Worm (Caenorhabditis elegans) whole organism, L1 larva: ENCODE measurements around the gene pals-16.

Source experiments
- C34B4.2 ChIP-seq: sonication (generic microtip); optimal IDR thresholded peaks from 2 replicates; lab custom pipeline; 2017; ENCODE audit warnings: mild to moderate bottlenecking, missing genetic modification characterization, missing compliant biosample characterization
- Y116A8C.19 ChIP-seq: sonication (generic microtip); optimal IDR thresholded peaks from 2 replicates; lab custom pipeline; 2016; ENCODE audit warnings: missing compliant biosample characterization, missing genetic modification characterization, borderline replicate concordance
- aly-2 ChIP-seq: fragments of 150-350 bp; optimal IDR thresholded peaks from 2 replicates; lab custom pipeline; 2014; ENCODE audit warnings: missing biosample characterization, missing genetic modification characterization
- ceh-8 ChIP-seq: fragments of 200-800 bp; sonication (Bioruptor generic); optimal IDR thresholded peaks from 2 replicates; lab custom pipeline; 2018; ENCODE audit warnings: mild to moderate bottlenecking, missing genetic modification characterization, moderate library complexity, missing compliant biosample characterization
- ceh-90 ChIP-seq: sonication (generic microtip); optimal IDR thresholded peaks from 2 replicates; lab custom pipeline; 2016; ENCODE audit warnings: missing genetic modification characterization, missing compliant biosample characterization
- dsc-1 ChIP-seq: sonication (generic microtip); optimal IDR thresholded peaks from 2 replicates; lab custom pipeline; 2016; ENCODE audit warnings: mild to moderate bottlenecking, missing genetic modification characterization, missing compliant biosample characterization
- efl-1 ChIP-seq, 4 experiments: fragments of 150-350 bp; optimal IDR thresholded peaks in 3 of 4; peaks in 1 of 4; 1 replicate in 1 of 4; 2 replicates in 3 of 4; lab custom pipeline; 2014; ENCODE audit warnings: missing biosample characterization in 2 of 4, missing genetic modification characterization in 2 of 4, missing genetic modification reagents in 2 of 4
- egl-13 ChIP-seq: sonication (generic microtip); optimal IDR thresholded peaks from 2 replicates; lab custom pipeline; 2016; ENCODE audit warnings: missing genotype, missing genetic modification reagents, missing genetic modification characterization, missing compliant biosample characterization
- elt-2 ChIP-seq: sonication (generic microtip); optimal IDR thresholded peaks from 2 replicates; lab custom pipeline; 2016; ENCODE audit warnings: missing genetic modification characterization, mild to moderate bottlenecking, inconsistent platforms, missing compliant biosample characterization, missing genetic modification reagents
- ets-5 ChIP-seq: fragments of 200-800 bp; sonication (Bioruptor generic); IDR thresholded peaks from 2 replicates; pipeline ENCODE4 v1.3.6; 2022; ENCODE audit warnings: missing genetic modification characterization, missing compliant biosample characterization
- fos-1 ChIP-seq: fragments of 150-350 bp; optimal IDR thresholded peaks from 2 replicates; lab custom pipeline; 2014; ENCODE audit warnings: missing biosample characterization, missing genetic modification characterization
- grh-1 ChIP-seq: fragments of 200-800 bp; sonication (Bioruptor generic); IDR thresholded peaks from 2 replicates; pipeline ENCODE4 v1.3.6; 2022; ENCODE audit warnings: missing genetic modification reagents, missing genetic modification characterization, missing compliant biosample characterization
- hpl-2 ChIP-seq: fragments of 150-350 bp; optimal IDR thresholded peaks from 2 replicates; lab custom pipeline; 2014; ENCODE audit warnings: missing biosample characterization, missing genetic modification reagents, missing genetic modification characterization
- jun-1 ChIP-seq: fragments of 150-350 bp; optimal IDR thresholded peaks from 2 replicates; lab custom pipeline; 2014; ENCODE audit warnings: missing biosample characterization, missing genetic modification reagents, missing genetic modification characterization
- lin-13 ChIP-seq: fragments of 150-350 bp; optimal IDR thresholded peaks from 2 replicates; lab custom pipeline; 2014; ENCODE audit warnings: missing biosample characterization, missing genetic modification reagents, missing genetic modification characterization
- lin-14 ChIP-seq: fragments of 200-800 bp; sonication (Bioruptor generic); optimal IDR thresholded peaks from 2 replicates; lab custom pipeline; 2018; ENCODE audit warnings: mild to moderate bottlenecking, missing genetic modification characterization, moderate library complexity, missing compliant biosample characterization
- mab-9 ChIP-seq: fragments of 200-800 bp; sonication (Bioruptor generic); IDR thresholded peaks from 2 replicates; pipeline ENCODE4 v1.3.6; 2022; ENCODE audit warnings: missing genetic modification reagents, missing genetic modification characterization, missing compliant biosample characterization
- mep-1 ChIP-seq: fragments of 150-350 bp; optimal IDR thresholded peaks from 2 replicates; lab custom pipeline; 2014; ENCODE audit warnings: missing biosample characterization, missing genetic modification characterization
- nhr-12 ChIP-seq: sonication (generic microtip); optimal IDR thresholded peaks from 2 replicates; lab custom pipeline; 2017; ENCODE audit warnings: missing biosample characterization, missing genetic modification characterization
- nhr-28 ChIP-seq: fragments of 150-350 bp; optimal IDR thresholded peaks from 2 replicates; lab custom pipeline; 2014; ENCODE audit warnings: missing biosample characterization, missing genetic modification characterization
- nhr-71 ChIP-seq: sonication (generic microtip); optimal IDR thresholded peaks from 2 replicates; lab custom pipeline; 2016; ENCODE audit warnings: mild to moderate bottlenecking, missing genetic modification characterization, moderate library complexity, missing compliant biosample characterization
- nhr-76 ChIP-seq: sonication (generic microtip); optimal IDR thresholded peaks from 2 replicates; lab custom pipeline; 2017; ENCODE audit warnings: missing biosample characterization, missing genetic modification characterization
- nhr-77 ChIP-seq: fragments of 150-350 bp; optimal IDR thresholded peaks from 2 replicates; lab custom pipeline; 2014; ENCODE audit warnings: missing biosample characterization, missing genetic modification characterization
- nhr-84 ChIP-seq: sonication (generic microtip); optimal IDR thresholded peaks from 2 replicates; lab custom pipeline; 2017; ENCODE audit warnings: missing biosample characterization, missing genetic modification characterization
- nhr-85 ChIP-seq: sonication (generic microtip); peaks from one replicate; lab custom pipeline; 2016; ENCODE audit warnings: missing genetic modification characterization, inconsistent platforms, missing compliant biosample characterization
- sox-4 ChIP-seq: sonication (generic microtip); optimal IDR thresholded peaks from 2 replicates; lab custom pipeline; 2016; ENCODE audit warnings: missing genetic modification characterization, missing compliant biosample characterization
- tlp-1 ChIP-seq: fragments of 150-350 bp; optimal IDR thresholded peaks from 2 replicates; lab custom pipeline; 2014; ENCODE audit warnings: missing biosample characterization, missing genetic modification characterization
- unc-130 ChIP-seq: fragments of 150-350 bp; optimal IDR thresholded peaks from 2 replicates; lab custom pipeline; 2017; ENCODE audit warnings: missing biosample characterization, missing genetic modification characterization, inconsistent platforms
- vab-15 ChIP-seq: sonication (generic microtip); optimal IDR thresholded peaks from 2 replicates; lab custom pipeline; 2017; ENCODE audit warnings: missing genotype, mild to moderate bottlenecking, missing genetic modification characterization, missing compliant biosample characterization
- xbp-1 ChIP-seq: sonication (generic microtip); optimal IDR thresholded peaks from 2 replicates; lab custom pipeline; 2016; ENCODE audit warnings: missing genetic modification characterization, missing compliant biosample characterization
- ztf-11 ChIP-seq, 2 experiments: sonication (generic microtip); optimal IDR thresholded peaks; 2 replicates each; lab custom pipeline; 2016 to 2017; ENCODE audit warnings: missing genetic modification characterization in 2 of 2, missing biosample characterization in 1 of 2, missing compliant biosample characterization in 1 of 2

pals-16 gene

DNA sequence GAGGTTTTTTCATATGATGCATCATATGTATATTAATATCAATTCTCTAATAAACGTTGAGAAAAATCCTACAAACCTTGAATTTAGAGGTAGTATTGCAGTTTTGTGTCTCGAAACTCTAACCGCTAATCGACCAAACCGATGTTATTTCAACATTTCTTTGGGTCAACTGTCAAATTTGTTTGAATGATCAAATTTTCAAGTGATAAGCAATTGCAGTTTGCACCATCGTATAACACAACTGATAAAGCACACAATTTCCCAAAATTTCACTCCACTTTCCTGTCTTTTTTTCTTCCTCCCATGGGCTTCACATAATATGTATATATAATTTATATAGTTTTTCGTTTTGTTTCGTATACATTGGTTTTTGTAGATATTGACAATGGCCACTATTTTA lies 15.7 kb upstream of the pals-16 start, which contains the start of the genes fbxa-138 and Y82E9BR.5:
fbxa-138 (minus strand) TSS at position 161 of the 400 bp plus-strand sequence.
Y82E9BR.5 (plus strand) TSS at position 279 of the 400 bp plus-strand sequence.
- TF ChIP-seq ceh-90 (tag; lab: Kevin White, UChicago) (no peak), elt-2 (peak; percentile 70), tlp-1 (peak; percentile 17)

DNA sequence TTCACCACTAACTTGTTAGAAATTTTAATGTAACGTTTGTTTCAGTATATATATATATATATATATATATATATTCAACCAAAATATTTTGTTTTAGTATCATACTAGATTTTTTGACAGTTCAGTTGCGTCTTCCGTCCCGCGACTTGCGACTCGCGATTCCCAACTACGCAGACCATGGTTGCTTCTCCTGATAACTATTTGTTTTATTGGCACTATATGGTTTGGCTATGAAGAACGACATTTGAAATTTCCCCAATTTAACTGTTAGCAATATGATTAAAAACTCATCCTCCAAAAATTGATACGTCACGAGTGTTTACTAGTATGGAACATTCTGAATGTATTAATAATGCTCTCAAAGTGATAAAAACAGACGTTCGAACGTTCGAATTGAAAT lies 15.1 kb upstream of the pals-16 start:
- TF ChIP-seq tlp-1, result no peak
- no peak for TF ChIP-seq ets-5 (GFP tag; lab: Robert Waterston, UW)
- no peak for TF ChIP-seq Y116A8C.19
- TF ChIP-seq ztf-11 (tag; optimal IDR thresholded peaks at IDR 0.05; lab: Kevin White, UChicago), result no peak
- no peak for TF ChIP-seq nhr-71 (tag; lab: Kevin White, UChicago)
- TF ChIP-seq nhr-84 (tag; lab: Kevin White, UChicago), result no peak
- no peak for TF ChIP-seq grh-1
- no peak for TF ChIP-seq lin-14 (GFP tag; lab: Kevin White, UChicago)
- TF ChIP-seq vab-15, result no peak
- TF ChIP-seq mab-9 (GFP tag; lab: Robert Waterston, UW), result no peak
- no peak for TF ChIP-seq hpl-2 (GFP tag; lab: Kevin White, UChicago)
- TF ChIP-seq elt-2, result no peak
- TF ChIP-seq ceh-8, result no peak
- TF ChIP-seq sox-4 (tag; lab: Kevin White, UChicago), result no peak
- TF ChIP-seq nhr-77 (tag; lab: Kevin White, UChicago), result no peak
- no peak for TF ChIP-seq egl-13 (tag; lab: Kevin White, UChicago)
- TF ChIP-seq C34B4.2 (tag; lab: Kevin White, UChicago), result no peak
- TF ChIP-seq unc-130 (tag; lab: Kevin White, UChicago), result no peak
- TF ChIP-seq nhr-76 (tag; lab: Kevin White, UChicago), result no peak
- no peak for TF ChIP-seq nhr-28 (tag; lab: Kevin White, UChicago)

DNA sequence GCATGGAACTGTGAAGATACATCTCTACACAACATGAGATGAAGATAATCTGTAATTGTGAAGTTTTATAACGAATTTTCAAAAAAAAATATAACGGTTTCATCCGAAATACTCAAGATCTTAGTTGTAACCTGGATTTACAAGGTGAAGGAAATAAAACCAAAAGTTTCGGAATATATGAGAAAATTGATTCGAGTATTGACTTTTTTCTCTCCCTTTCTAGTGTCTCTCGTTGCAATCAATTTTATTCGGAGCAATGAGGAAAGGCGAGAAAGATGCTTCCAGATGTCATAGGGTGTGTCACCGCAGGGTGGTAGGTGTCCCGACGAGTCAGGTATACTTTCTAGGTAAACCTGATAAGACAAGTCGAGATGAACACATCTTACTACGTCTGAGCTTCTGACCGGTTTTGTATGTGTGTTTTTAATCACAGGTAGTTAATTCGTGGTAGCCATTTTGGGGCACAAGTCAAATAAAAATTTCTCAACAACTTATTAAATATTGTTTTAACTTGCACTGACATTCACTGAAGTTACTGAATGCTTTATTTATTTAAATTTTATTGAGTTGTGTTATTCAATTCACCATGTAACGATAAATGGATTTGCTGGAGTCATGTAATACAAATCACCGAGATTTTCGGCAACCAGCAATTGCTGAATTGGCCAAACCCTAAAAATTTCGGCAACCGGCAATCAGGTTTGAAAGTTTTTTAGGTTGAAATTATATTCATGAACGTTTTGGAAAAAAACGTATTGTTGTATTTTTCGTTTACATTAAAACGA lies 11.3 kb upstream of the pals-16 start, which contains the start of gene pals-20:
pals-20 (minus strand) TSS at position 51 of the 785 bp plus-strand sequence.
- TF ChIP-seq efl-1 (optimal IDR thresholded peaks at IDR 0.05; lab: Kevin White, UChicago) (no peak), efl-1 (GFP tag; optimal IDR thresholded peaks at IDR 0.05 in 1 of 2; lab: Kevin White, UChicago) (peak in 1 of 2 experiments; percentile 75), unc-130 (tag; lab: Kevin White, UChicago) (no peak)

DNA sequence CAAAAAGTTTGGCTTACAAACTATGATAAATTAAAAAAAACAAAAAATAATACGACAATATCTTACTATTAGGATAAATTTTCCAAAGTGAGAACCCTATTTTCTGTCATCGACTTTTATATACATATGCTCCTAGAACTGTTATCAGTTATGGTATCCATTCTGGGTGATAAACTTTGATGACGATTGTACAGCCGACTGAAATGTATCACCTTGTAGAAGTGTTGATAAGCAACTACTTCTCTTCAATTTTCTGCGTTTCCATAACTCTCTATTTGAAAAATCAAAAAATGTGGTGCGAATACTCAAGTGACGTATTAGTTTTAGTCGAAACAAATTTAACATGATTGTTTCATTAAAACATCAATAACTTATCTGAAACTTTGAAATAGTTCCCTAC lies 9.8 kb upstream of the pals-16 start:
- TF ChIP-seq tlp-1, result peak; percentile 66
- TF ChIP-seq elt-2, result peak; percentile 90
- no peak for TF ChIP-seq ets-5 (GFP tag; lab: Robert Waterston, UW)
- no peak for TF ChIP-seq xbp-1 (tag; lab: Kevin White, UChicago)
- TF ChIP-seq mep-1 (tag; lab: Kevin White, UChicago), result no peak
- TF ChIP-seq nhr-85 (tag; lab: Kevin White, UChicago), result no peak
- no peak for TF ChIP-seq aly-2 (tag; lab: Kevin White, UChicago)
- no peak for TF ChIP-seq nhr-12 (tag; lab: Kevin White, UChicago)
- peak; percentile 13 for TF ChIP-seq jun-1
- no peak for TF ChIP-seq ceh-8
- no peak for TF ChIP-seq nhr-71 (tag; lab: Kevin White, UChicago)
- no peak for TF ChIP-seq unc-130 (tag; lab: Kevin White, UChicago)
- TF ChIP-seq nhr-84 (tag; lab: Kevin White, UChicago), result no peak
- no peak for TF ChIP-seq dsc-1 (tag; lab: Kevin White, UChicago)
- TF ChIP-seq, all 84 proteins: peak for 3

DNA sequence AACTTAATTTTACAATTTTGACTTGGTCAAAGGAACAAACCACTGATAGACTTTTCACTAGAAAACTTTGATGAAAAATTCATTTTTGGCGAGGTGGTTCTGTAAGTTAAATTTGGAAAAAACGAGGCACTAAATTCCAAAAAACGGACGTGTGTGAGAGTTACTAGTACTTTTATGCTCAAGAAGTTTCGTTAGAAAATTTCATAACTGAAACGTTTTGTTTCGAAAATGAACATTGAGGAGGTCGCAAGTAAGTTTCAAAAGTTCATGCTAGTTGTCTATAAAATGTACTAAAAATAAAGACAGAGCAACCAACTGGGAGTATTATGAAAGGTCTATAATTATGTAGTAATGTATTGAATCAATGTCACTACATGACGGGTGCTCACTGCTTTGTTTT lies 8.0 kb upstream of the pals-16 start, which contains the start of gene pals-17:
pals-17 (minus strand) TSS at position 101 of the 400 bp plus-strand sequence.
- no peak for TF ChIP-seq hpl-2 (GFP tag; lab: Kevin White, UChicago)
- TF ChIP-seq fos-1 (tag; lab: Kevin White, UChicago), result no peak
- no peak for TF ChIP-seq sox-4 (tag; lab: Kevin White, UChicago)
- TF ChIP-seq lin-13 (GFP tag; lab: Kevin White, UChicago), result no peak
- TF ChIP-seq jun-1, result no peak
